Fruit fly (Drosophila melanogaster) whole organism, prepupa: ENCODE results near the gene ro.
A peak's percentile ranks its signal among the peaks of the same experiment; 100 is the strongest.

ENCODE experiments used
- Blimp-1 ChIP-seq: fragments of 200-800 bp; sonication (Bioruptor generic); optimal IDR thresholded peaks from 3 replicates; lab custom pipeline; 2017; ENCODE audit warnings: missing biosample characterization, missing genetic modification characterization, mild to moderate bottlenecking, moderate library complexity, missing genetic modification reagents
- CG10631 ChIP-seq: fragments of 200-800 bp; sonication (Bioruptor generic); optimal IDR thresholded peaks from 2 replicates; lab custom pipeline; 2016; ENCODE audit warnings: missing biosample characterization, missing genetic modification characterization
- CG10669 ChIP-seq: fragments of 200-800 bp; sonication (Bioruptor generic); optimal IDR thresholded peaks from 3 replicates; lab custom pipeline; 2018; ENCODE audit warnings: missing biosample characterization, mild to moderate bottlenecking, missing genetic modification characterization, moderate library complexity
- CG11294 ChIP-seq: fragments of 200-800 bp; sonication (Bioruptor generic); IDR thresholded peaks from 2 replicates; pipeline ENCODE4 v1.3.6; 2022; ENCODE audit warnings: missing biosample characterization, missing genetic modification characterization
- CG11762 ChIP-seq: fragments of 200-800 bp; sonication (Bioruptor generic); optimal IDR thresholded peaks from 3 replicates; lab custom pipeline; 2016; ENCODE audit warnings: missing biosample characterization, missing genetic modification characterization; ENCODE audit not compliant: insufficient read depth
- CG15336 ChIP-seq: fragments of 200-800 bp; sonication (Bioruptor generic); IDR thresholded peaks from 2 replicates; pipeline ENCODE4 v1.3.6; 2022; ENCODE audit warnings: missing biosample characterization, missing genetic modification characterization
- CG1621 ChIP-seq: fragments of 200-800 bp; sonication (Bioruptor generic); optimal IDR thresholded peaks from 3 replicates; lab custom pipeline; 2018; ENCODE audit warnings: missing biosample characterization, mild to moderate bottlenecking, missing genetic modification characterization
- CG16779 ChIP-seq: fragments of 200-800 bp; sonication (Bioruptor generic); optimal IDR thresholded peaks from 3 replicates; lab custom pipeline; 2017; ENCODE audit warnings: missing biosample characterization, mild to moderate bottlenecking, missing genetic modification characterization
- CG31627 ChIP-seq: fragments of 200-800 bp; sonication (Bioruptor generic); optimal IDR thresholded peaks from 3 replicates; lab custom pipeline; 2016; ENCODE audit warnings: missing biosample characterization, missing genetic modification characterization
- CG32006 ChIP-seq: fragments of 200-800 bp; sonication (Bioruptor generic); optimal IDR thresholded peaks from 3 replicates; lab custom pipeline; 2017; ENCODE audit warnings: missing biosample characterization, mild to moderate bottlenecking, missing genetic modification characterization
- CG34406 ChIP-seq: fragments of 200-800 bp; sonication (Bioruptor generic); optimal IDR thresholded peaks from 3 replicates; lab custom pipeline; 2016; ENCODE audit warnings: missing biosample characterization, missing genetic modification characterization
- CG3919 ChIP-seq: fragments of 200-800 bp; sonication (Bioruptor generic); optimal IDR thresholded peaks from 3 replicates; lab custom pipeline; 2016; ENCODE audit warnings: missing biosample characterization, missing genetic modification characterization
- CG6163 ChIP-seq: fragments of 200-800 bp; sonication (Bioruptor generic); IDR thresholded peaks from 3 replicates; pipeline ENCODE4 v1.3.6; 2022; ENCODE audit warnings: missing biosample characterization, missing genetic modification characterization
- CG6276 ChIP-seq: fragments of 200-800 bp; sonication (Bioruptor generic); optimal IDR thresholded peaks from 2 replicates; lab custom pipeline; 2017; ENCODE audit warnings: missing biosample characterization, mild to moderate bottlenecking, missing genetic modification characterization
- CG6792 ChIP-seq: fragments of 200-800 bp; sonication (Bioruptor generic); optimal IDR thresholded peaks from 3 replicates; lab custom pipeline; 2016; ENCODE audit warnings: missing biosample characterization, missing genetic modification characterization
- CG6808 ChIP-seq: fragments of 200-800 bp; sonication (Bioruptor generic); optimal IDR thresholded peaks from 3 replicates; lab custom pipeline; 2017; ENCODE audit warnings: missing biosample characterization, missing genetic modification characterization, mild to moderate bottlenecking, moderate library complexity, missing genetic modification reagents
- CG6854 ChIP-seq: fragments of 200-800 bp; sonication (Bioruptor generic); optimal IDR thresholded peaks from 2 replicates; lab custom pipeline; 2017; ENCODE audit warnings: missing biosample characterization, mild to moderate bottlenecking, missing genetic modification characterization
- CG8319 ChIP-seq: fragments of 200-800 bp; sonication (Bioruptor generic); optimal IDR thresholded peaks from 3 replicates; lab custom pipeline; 2016; ENCODE audit warnings: missing biosample characterization, missing genetic modification characterization
- CG9139 ChIP-seq: fragments of 200-800 bp; sonication (Bioruptor generic); optimal IDR thresholded peaks from 3 replicates; lab custom pipeline; 2017; ENCODE audit warnings: missing biosample characterization, mild to moderate bottlenecking, missing genetic modification characterization
- Eip75B ChIP-seq: fragments of 200-800 bp; sonication (Bioruptor generic); optimal IDR thresholded peaks from 3 replicates; lab custom pipeline; 2016; ENCODE audit warnings: missing biosample characterization, missing genetic modification characterization
- Eip78C ChIP-seq: fragments of 200-800 bp; sonication (Bioruptor generic); peaks from one replicate; lab custom pipeline; 2016; ENCODE audit warnings: missing biosample characterization, missing genetic modification characterization
- Gug ChIP-seq: fragments of 200-800 bp; sonication (Bioruptor generic); IDR thresholded peaks from 2 replicates; pipeline ENCODE4 v1.3.6; 2022; ENCODE audit warnings: missing biosample characterization, missing genetic modification characterization
- Hr39 ChIP-seq: fragments of 200-800 bp; sonication (Bioruptor generic); optimal IDR thresholded peaks from 2 replicates; lab custom pipeline; 2016; ENCODE audit warnings: missing biosample characterization, missing genetic modification characterization
- Hr4 ChIP-seq: fragments of 200-800 bp; sonication (Bioruptor generic); optimal IDR thresholded peaks from 3 replicates; lab custom pipeline; 2016; ENCODE audit warnings: missing biosample characterization, missing genetic modification characterization
- Met ChIP-seq: fragments of 200-800 bp; sonication (Bioruptor generic); optimal IDR thresholded peaks from 3 replicates; lab custom pipeline; 2016; ENCODE audit warnings: missing biosample characterization, missing genetic modification characterization
- OdsH ChIP-seq: fragments of 200-800 bp; sonication (Bioruptor generic); optimal IDR thresholded peaks from 3 replicates; lab custom pipeline; 2016; ENCODE audit warnings: missing biosample characterization, missing genetic modification characterization
- Smox ChIP-seq: fragments of 200-800 bp; sonication (Bioruptor generic); optimal IDR thresholded peaks from 3 replicates; lab custom pipeline; 2016; ENCODE audit warnings: missing biosample characterization, missing genetic modification characterization
- Sox102F ChIP-seq: fragments of 200-800 bp; sonication (Bioruptor generic); optimal IDR thresholded peaks from 2 replicates; lab custom pipeline; 2016; ENCODE audit warnings: missing biosample characterization, mild to moderate bottlenecking, missing genetic modification characterization
- Sox14 ChIP-seq: fragments of 200-800 bp; sonication (Bioruptor generic); optimal IDR thresholded peaks from 3 replicates; lab custom pipeline; 2016; ENCODE audit warnings: missing biosample characterization, missing genetic modification characterization
- achi ChIP-seq: fragments of 200-800 bp; sonication (Bioruptor generic); optimal IDR thresholded peaks from 3 replicates; lab custom pipeline; 2016; ENCODE audit warnings: missing biosample characterization, missing genetic modification characterization
- acj6 ChIP-seq: fragments of 200-800 bp; sonication (Bioruptor generic); optimal IDR thresholded peaks from 3 replicates; lab custom pipeline; 2016; ENCODE audit warnings: missing biosample characterization, missing genetic modification characterization
- cyc ChIP-seq: fragments of 200-800 bp; sonication (Bioruptor generic); optimal IDR thresholded peaks from 3 replicates; lab custom pipeline; 2016; ENCODE audit warnings: missing biosample characterization, missing genetic modification characterization
- dac ChIP-seq: fragments of 200-800 bp; sonication (Bioruptor generic); optimal IDR thresholded peaks from 2 replicates; lab custom pipeline; 2017; ENCODE audit warnings: missing biosample characterization, mild to moderate bottlenecking, missing genetic modification characterization
- dsx ChIP-seq: fragments of 200-800 bp; optimal IDR thresholded peaks from 3 replicates; lab custom pipeline; 2019; ENCODE audit warnings: missing biosample characterization, mild to moderate bottlenecking, missing genetic modification characterization, moderate library complexity; ENCODE audit not compliant: poor library complexity, severe bottlenecking
- eg ChIP-seq: fragments of 200-800 bp; sonication (Bioruptor generic); IDR thresholded peaks from 3 replicates; pipeline ENCODE4 v1.3.6; 2022; ENCODE audit warnings: missing biosample characterization, missing genetic modification characterization
- esn ChIP-seq: fragments of 200-800 bp; sonication (Bioruptor generic); optimal IDR thresholded peaks from 2 replicates; lab custom pipeline; 2016; ENCODE audit warnings: missing biosample characterization, mild to moderate bottlenecking, missing genetic modification characterization, moderate library complexity
- fd85E ChIP-seq: fragments of 200-800 bp; sonication (Bioruptor generic); optimal IDR thresholded peaks from 3 replicates; lab custom pipeline; 2016; ENCODE audit warnings: missing biosample characterization, missing genetic modification characterization
- lz ChIP-seq: fragments of 200-800 bp; sonication (Bioruptor generic); optimal IDR thresholded peaks from 3 replicates; lab custom pipeline; 2016; ENCODE audit warnings: missing biosample characterization, missing genetic modification characterization
- net ChIP-seq: fragments of 200-800 bp; sonication (Bioruptor generic); optimal IDR thresholded peaks from 3 replicates; lab custom pipeline; 2016; ENCODE audit warnings: missing biosample characterization, missing genetic modification characterization
- pdm3 ChIP-seq: fragments of 200-800 bp; sonication (Bioruptor generic); optimal IDR thresholded peaks from 3 replicates; lab custom pipeline; 2016; ENCODE audit warnings: missing biosample characterization, missing genetic modification characterization
- salr ChIP-seq, 2 experiments: fragments of 200-800 bp; sonication (Bioruptor generic); optimal IDR thresholded peaks; 3 replicates each; lab custom pipeline; 2016 to 2018; ENCODE audit warnings: missing biosample characterization in 2 of 2, missing genetic modification characterization in 2 of 2, mild to moderate bottlenecking in 1 of 2
- spab ChIP-seq: fragments of 200-800 bp; sonication (Bioruptor generic); optimal IDR thresholded peaks from 2 replicates; lab custom pipeline; 2017; ENCODE audit warnings: missing biosample characterization, mild to moderate bottlenecking, missing genetic modification characterization, missing genetic modification reagents
- ss ChIP-seq, 2 experiments: fragments of 200-800 bp; sonication (Bioruptor generic); optimal IDR thresholded peaks; 2 replicates in 1 of 2; 3 replicates in 1 of 2; lab custom pipeline; 2017 to 2018; ENCODE audit warnings: mild to moderate bottlenecking in 2 of 2, missing biosample characterization in 2 of 2, missing genetic modification characterization in 2 of 2, moderate library complexity in 1 of 2
- svp ChIP-seq: fragments of 200-800 bp; sonication (Bioruptor generic); peaks from one replicate; lab custom pipeline; 2016; ENCODE audit warnings: missing biosample characterization, missing genetic modification characterization
- topi ChIP-seq: fragments of 200-800 bp; sonication (Bioruptor generic); optimal IDR thresholded peaks from 3 replicates; lab custom pipeline; 2016; ENCODE audit warnings: missing biosample characterization, missing genetic modification characterization

Gene ro

DNA sequence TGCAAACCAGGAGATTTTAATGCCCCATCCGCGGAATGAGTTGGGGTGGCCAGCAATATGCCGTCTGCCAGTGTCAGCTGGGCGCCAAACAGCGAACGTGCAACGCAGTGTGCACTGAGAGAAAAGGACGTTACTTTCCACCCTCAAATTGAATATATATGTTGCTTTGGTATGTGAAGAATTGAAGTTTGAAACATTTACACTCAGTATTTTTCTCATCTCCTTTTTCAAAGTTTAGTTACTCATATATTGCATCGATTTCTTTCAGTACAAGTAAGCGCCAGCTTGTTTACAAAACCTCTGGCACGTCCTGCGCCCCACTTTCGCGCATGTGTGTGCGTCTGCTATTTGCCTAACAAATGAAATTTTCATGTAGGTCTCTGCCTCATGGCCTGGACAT lies 21.7 kb downstream of the ro start (continued):
- TF ChIP-seq Eip75B (GFP tag; lab: Kevin White, UChicago) (peak; percentile 77), CG16779 (tag; lab: Kevin White, UChicago) (peak; percentile 62), spab (GFP tag; lab: Kevin White, UChicago) (peak; percentile 16), fd85E (GFP tag; lab: Kevin White, UChicago) (no peak), topi (GFP tag; lab: Kevin White, UChicago) (peak; percentile 49), achi (GFP tag; lab: Kevin White, UChicago) (peak; percentile 43), CG34406 (peak; percentile 0), CG9139 (GFP tag; lab: Kevin White, UChicago) (no peak), CG15336 (GFP tag; lab: Robert Waterston, UW) (peak; percentile 39; the same call in 1 of the 2 replicates), CG3919 (peak; percentile 34), dac (no peak), CG6854 (GFP tag; lab: Kevin White, UChicago) (no peak), salr (GFP tag; optimal IDR thresholded peaks at IDR 0.05; lab: Kevin White, UChicago) (peak in 1 of 2 experiments; percentile 20), CG6792 (GFP tag; lab: Kevin White, UChicago) (peak; percentile 50), CG11294 (GFP tag; lab: Robert Waterston, UW) (peak; percentile 34; the same call in 1 of the 2 replicates), Met (GFP tag; lab: Kevin White, UChicago) (peak; percentile 50), CG6163 (GFP tag; lab: Robert Waterston, UW) (peak; percentile 80), CG10631 (GFP tag; lab: Kevin White, UChicago) (peak; percentile 46), CG1621 (tag; lab: Kevin White, UChicago) (peak; percentile 22), Blimp-1 (GFP tag; lab: Kevin White, UChicago) (no peak), CG8319 (GFP tag; lab: Kevin White, UChicago) (no peak), Hr39 (peak; percentile 50), acj6 (GFP tag; lab: Kevin White, UChicago) (peak; percentile 16), CG11762 (no peak), cyc (GFP tag; lab: Kevin White, UChicago) (peak; percentile 22), CG6276 (GFP tag; lab: Kevin White, UChicago) (no peak)
- TF ChIP-seq, all 60 proteins: peak for 44

DNA sequence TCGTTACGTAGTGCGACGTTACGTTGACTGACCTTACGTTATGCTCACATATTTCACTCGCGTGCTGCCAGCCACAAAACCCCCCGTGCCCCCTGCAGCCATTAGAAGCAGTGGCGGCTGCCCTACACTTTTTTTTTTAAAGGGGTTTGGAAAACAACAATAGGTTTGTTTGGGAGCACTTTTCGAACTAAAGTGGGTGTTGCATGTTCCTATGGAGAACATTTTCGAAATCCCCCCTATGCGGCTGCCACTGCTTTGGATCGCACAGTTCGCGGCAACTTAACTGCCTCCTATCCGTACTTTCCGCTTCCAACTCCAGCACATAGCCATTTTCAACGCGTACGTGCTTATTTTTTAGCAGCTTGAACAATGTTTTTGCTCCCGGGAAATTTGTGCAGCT lies 27.3 kb downstream of the ro start:
- TF ChIP-seq Smox (GFP tag; lab: Kevin White, UChicago) (peak; percentile 10), Eip75B (GFP tag; lab: Kevin White, UChicago) (peak; percentile 38), esn (peak; percentile 5), pdm3 (peak; percentile 36), CG15336 (GFP tag; lab: Robert Waterston, UW) (peak; percentile 39; the same call in 1 of the 2 replicates), CG31627 (peak; percentile 9), Gug (0 out of 2 replicates have a peak, but pooled peaks have one; percentile 20), OdsH (GFP tag; lab: Kevin White, UChicago) (no peak), achi (GFP tag; lab: Kevin White, UChicago) (peak; percentile 12), lz (GFP tag; lab: Kevin White, UChicago) (peak; percentile 28), CG6808 (peak; percentile 8), CG6163 (GFP tag; lab: Robert Waterston, UW) (peak; percentile 67), svp (GFP tag; lab: Kevin White, UChicago) (peak; percentile 43), dsx (GFP tag; lab: Kevin White, UChicago) (no peak), net (GFP tag; lab: Kevin White, UChicago) (peak; percentile 26), Sox102F (peak; percentile 30), salr (GFP tag; optimal IDR thresholded peaks at IDR 0.05; lab: Kevin White, UChicago) (no peak), CG3919 (peak; percentile 8), Eip78C (GFP tag; lab: Kevin White, UChicago) (peak; percentile 65), Sox14 (GFP tag; lab: Kevin White, UChicago) (peak; percentile 34), topi (GFP tag; lab: Kevin White, UChicago) (no peak), Hr39 (peak; percentile 5), ss (GFP tag; optimal IDR thresholded peaks at IDR 0.05; lab: Kevin White, UChicago) (peak in 1 of 2 experiments; percentile 24), CG10669 (GFP tag; lab: Kevin White, UChicago) (peak; percentile 12), dac (no peak), CG32006 (GFP tag; lab: Kevin White, UChicago) (peak; percentile 41), CG6792 (GFP tag; lab: Kevin White, UChicago) (no peak), spab (GFP tag; lab: Kevin White, UChicago) (no peak), Hr4 (peak; percentile 28), Met (GFP tag; lab: Kevin White, UChicago) (peak; percentile 22), eg (GFP tag; lab: Robert Waterston, UW) (peak; percentile 44; the same call in 1 of the 3 replicates), CG16779 (tag; lab: Kevin White, UChicago) (no peak), CG6854 (GFP tag; lab: Kevin White, UChicago) (no peak), CG10631 (GFP tag; lab: Kevin White, UChicago) (peak; percentile 29)
